Worm (Caenorhabditis elegans) whole organism, L2 larva: Measurements from ENCODE around the gene cwp-1.

Experiments
- C34F6.9 ChIP-seq: fragments of 150-350 bp; optimal IDR thresholded peaks from 2 replicates; lab custom pipeline; 2014; ENCODE audit warnings: missing biosample characterization, missing genetic modification characterization
- F13H6.1 ChIP-seq: sonication (generic microtip); optimal IDR thresholded peaks from 2 replicates; lab custom pipeline; 2016; ENCODE audit warnings: missing genetic modification characterization, missing compliant biosample characterization
- R02D3.7 ChIP-seq: fragments of 150-350 bp; optimal IDR thresholded peaks from 2 replicates; lab custom pipeline; 2014; ENCODE audit warnings: missing biosample characterization, missing genetic modification characterization
- Y55F3AM.14 ChIP-seq: fragments of 200-800 bp; sonication (Bioruptor generic); optimal IDR thresholded peaks from 2 replicates; lab custom pipeline; 2018; ENCODE audit warnings: mild to moderate bottlenecking, missing genetic modification characterization, missing compliant biosample characterization
- ZK546.5 ChIP-seq: sonication (generic microtip); optimal IDR thresholded peaks from 2 replicates; lab custom pipeline; 2017; ENCODE audit warnings: missing biosample characterization, missing genetic modification characterization
- aly-2 ChIP-seq: fragments of 150-350 bp; optimal IDR thresholded peaks from 2 replicates; lab custom pipeline; 2014; ENCODE audit warnings: missing biosample characterization, missing genetic modification characterization
- blmp-1 ChIP-seq: sonication (generic microtip); optimal IDR thresholded peaks from 2 replicates; lab custom pipeline; 2017; ENCODE audit warnings: missing genetic modification characterization, mild to moderate bottlenecking, missing compliant biosample characterization, antibody characterized with exemption, moderate library complexity; ENCODE audit not compliant: insufficient read depth
- ceh-16 ChIP-seq: fragments of 150-350 bp; optimal IDR thresholded peaks from 2 replicates; lab custom pipeline; 2014; ENCODE audit warnings: missing biosample characterization, missing genetic modification characterization
- ceh-82 ChIP-seq: fragments of 150-350 bp; optimal IDR thresholded peaks from 2 replicates; lab custom pipeline; 2014; ENCODE audit warnings: missing biosample characterization, missing genetic modification characterization
- crh-2 ChIP-seq: sonication (generic microtip); optimal IDR thresholded peaks from 2 replicates; lab custom pipeline; 2017; ENCODE audit warnings: missing biosample characterization, missing genetic modification characterization
- dmd-4 ChIP-seq: sonication (generic microtip); optimal IDR thresholded peaks from 2 replicates; lab custom pipeline; 2017; ENCODE audit warnings: missing biosample characterization, missing genetic modification characterization
- egl-27 ChIP-seq: sonication (generic microtip); optimal IDR thresholded peaks from 3 replicates; lab custom pipeline; 2017; ENCODE audit warnings: missing biosample characterization, missing genetic modification reagents, missing genetic modification characterization
- elt-1 ChIP-seq: fragments of 150-350 bp; optimal IDR thresholded peaks from 2 replicates; lab custom pipeline; 2014; ENCODE audit warnings: missing biosample characterization, missing genetic modification characterization
- fos-1 ChIP-seq: fragments of 150-350 bp; optimal IDR thresholded peaks from 2 replicates; lab custom pipeline; 2014; ENCODE audit warnings: missing biosample characterization, missing genetic modification characterization
- gmeb-1 ChIP-seq: fragments of 150-350 bp; optimal IDR thresholded peaks from 2 replicates; lab custom pipeline; 2014; ENCODE audit warnings: missing biosample characterization, missing genetic modification characterization
- lin-11 ChIP-seq: fragments of 150-350 bp; sonication (generic microtip); optimal IDR thresholded peaks from 2 replicates; lab custom pipeline; 2014; ENCODE audit warnings: missing biosample characterization, missing genetic modification characterization, inconsistent platforms, mixed read lengths
- lin-13 ChIP-seq: fragments of 150-350 bp; optimal IDR thresholded peaks from 2 replicates; lab custom pipeline; 2014; ENCODE audit warnings: missing biosample characterization, missing genetic modification reagents, missing genetic modification characterization
- mab-5 ChIP-seq: fragments of 150-350 bp; optimal IDR thresholded peaks from 2 replicates; lab custom pipeline; 2014; ENCODE audit warnings: missing biosample characterization, missing genetic modification characterization
- nhr-11 ChIP-seq: fragments of 150-350 bp; optimal IDR thresholded peaks from 2 replicates; lab custom pipeline; 2014; ENCODE audit warnings: missing biosample characterization, missing genetic modification characterization
- nhr-12 ChIP-seq: fragments of 150-350 bp; optimal IDR thresholded peaks from 2 replicates; lab custom pipeline; 2014; ENCODE audit warnings: missing biosample characterization, missing genetic modification characterization
- nhr-129 ChIP-seq: fragments of 150-350 bp; optimal IDR thresholded peaks from 2 replicates; lab custom pipeline; 2014; ENCODE audit warnings: missing biosample characterization, missing genetic modification characterization
- nhr-21 ChIP-seq: fragments of 150-350 bp; optimal IDR thresholded peaks from 2 replicates; lab custom pipeline; 2014; ENCODE audit warnings: missing biosample characterization, missing genetic modification characterization
- nhr-23 ChIP-seq: fragments of 150-350 bp; optimal IDR thresholded peaks from 2 replicates; lab custom pipeline; 2014; ENCODE audit warnings: missing biosample characterization, missing genetic modification reagents, missing genetic modification characterization
- nhr-237 ChIP-seq: fragments of 150-350 bp; optimal IDR thresholded peaks from 2 replicates; lab custom pipeline; 2014; ENCODE audit warnings: missing biosample characterization, missing genetic modification characterization
- nhr-6 ChIP-seq: fragments of 150-350 bp; optimal IDR thresholded peaks from 2 replicates; lab custom pipeline; 2014; ENCODE audit warnings: missing biosample characterization, missing genetic modification characterization
- nhr-77 ChIP-seq: fragments of 150-350 bp; optimal IDR thresholded peaks from 2 replicates; lab custom pipeline; 2014; ENCODE audit warnings: missing biosample characterization, missing genetic modification characterization
- peb-1 ChIP-seq: fragments of 150-350 bp; optimal IDR thresholded peaks from 2 replicates; lab custom pipeline; 2014; ENCODE audit warnings: missing biosample characterization, missing genetic modification characterization
- skn-1 ChIP-seq: sonication (generic microtip); optimal IDR thresholded peaks from 2 replicates; lab custom pipeline; 2017; ENCODE audit warnings: missing biosample characterization, missing genetic modification characterization
- sma-3 ChIP-seq: sonication (generic microtip); optimal IDR thresholded peaks from 2 replicates; lab custom pipeline; 2016; ENCODE audit warnings: missing genetic modification reagents, missing genetic modification characterization, missing compliant biosample characterization
- snpc-4 ChIP-seq: fragments of 150-350 bp; optimal IDR thresholded peaks from 2 replicates; lab custom pipeline; 2014; ENCODE audit warnings: missing biosample characterization, missing genetic modification characterization
- unc-55 ChIP-seq: fragments of 150-350 bp; sonication (generic microtip); optimal IDR thresholded peaks from 3 replicates; lab custom pipeline; 2014; ENCODE audit warnings: missing biosample characterization, missing genetic modification reagents, missing genetic modification characterization
- unc-62 ChIP-seq: fragments of 150-350 bp; optimal IDR thresholded peaks from 2 replicates; lab custom pipeline; 2014; ENCODE audit warnings: missing biosample characterization, missing genetic modification reagents, missing genetic modification characterization
- zag-1 ChIP-seq: fragments of 150-350 bp; optimal IDR thresholded peaks from 2 replicates; lab custom pipeline; 2014; ENCODE audit warnings: missing biosample characterization, missing genetic modification characterization
- ztf-1 ChIP-seq: fragments of 200-800 bp; sonication (Bioruptor generic); conservative IDR thresholded peaks from 2 replicates; pipeline ENCODE4 v1.3.6; 2022; ENCODE audit warnings: missing genetic modification characterization, missing compliant biosample characterization
- ztf-4 ChIP-seq: fragments of 150-350 bp; optimal IDR thresholded peaks from 2 replicates; lab custom pipeline; 2014; ENCODE audit warnings: missing biosample characterization, missing genetic modification characterization

The cwp-1 gene

ce11 chrV:4810653-4811052 is 30.4 kb downstream of the cwp-1 start (continued):
- TF ChIP-seq ZK546.5, result no peak
- TF ChIP-seq skn-1, result no peak
- peak; percentile 49 for TF ChIP-seq F13H6.1 (tag; lab: Kevin White, UChicago)
- TF ChIP-seq mab-5 (tag; lab: Kevin White, UChicago), result no peak
- peak; percentile 67 for TF ChIP-seq nhr-129 (tag; lab: Kevin White, UChicago)
- TF ChIP-seq nhr-237 (tag; lab: Kevin White, UChicago), result no peak
- no peak for TF ChIP-seq unc-62 (GFP tag; lab: Kevin White, UChicago)

- TF ChIP-seq blmp-1 (tag; lab: Kevin White, UChicago) (peak; percentile 1), ztf-4 (tag; lab: Kevin White, UChicago) (peak; percentile 22), ceh-82 (tag; lab: Kevin White, UChicago) (no peak)
Measured at ce11 chrV:4806859-4807258, 34.2 kb downstream of the cwp-1 start.

- TF ChIP-seq lin-11 (tag; lab: Kevin White, UChicago) (no peak), skn-1 (no peak), nhr-237 (tag; lab: Kevin White, UChicago) (no peak), blmp-1 (tag; lab: Kevin White, UChicago) (no peak), unc-55 (GFP tag; lab: Kevin White, UChicago) (no peak), peb-1 (no peak), snpc-4 (tag; lab: Kevin White, UChicago) (no peak), elt-1 (tag; lab: Kevin White, UChicago) (no peak), egl-27 (no peak), mab-5 (tag; lab: Kevin White, UChicago) (no peak), zag-1 (no peak), nhr-77 (tag; lab: Kevin White, UChicago) (no peak), ztf-1 (GFP tag; lab: Robert Waterston, UW) (no peak), ceh-82 (tag; lab: Kevin White, UChicago) (no peak), C34F6.9 (tag; lab: Kevin White, UChicago) (no peak), sma-3 (GFP tag; lab: Kevin White, UChicago) (no peak)
- TF ChIP-seq, all 48 proteins: peak for 0
Measured at ce11 chrV:4805847-4806246, 35.2 kb downstream of the cwp-1 start, which contains the start of gene R02F11.3. Gene R02F11.3 (minus strand): TSS chrV:4805947.

- TF ChIP-seq aly-2 (tag; lab: Kevin White, UChicago), result no peak
- TF ChIP-seq R02D3.7 (tag; lab: Kevin White, UChicago), result no peak
- TF ChIP-seq fos-1 (tag; lab: Kevin White, UChicago), result no peak
- no peak for TF ChIP-seq ztf-4 (tag; lab: Kevin White, UChicago)
- no peak for TF ChIP-seq gmeb-1 (tag; lab: Kevin White, UChicago)
- no peak for TF ChIP-seq elt-1 (tag; lab: Kevin White, UChicago)
- no peak for TF ChIP-seq nhr-11 (tag; lab: Kevin White, UChicago)
- TF ChIP-seq unc-55 (GFP tag; lab: Kevin White, UChicago), result no peak
- no peak for TF ChIP-seq peb-1
- TF ChIP-seq blmp-1 (tag; lab: Kevin White, UChicago), result no peak
- TF ChIP-seq Y55F3AM.14 (GFP tag; lab: Kevin White, UChicago), result no peak
- no peak for TF ChIP-seq snpc-4 (tag; lab: Kevin White, UChicago)
- TF ChIP-seq mab-5 (tag; lab: Kevin White, UChicago), result no peak
- no peak for TF ChIP-seq nhr-12 (tag; lab: Kevin White, UChicago)
- TF ChIP-seq ztf-1 (GFP tag; lab: Robert Waterston, UW), result no peak
- TF ChIP-seq skn-1, result no peak
Measured at ce11 chrV:4801943-4802342, 39.1 kb downstream of the cwp-1 start.

ce11 chrV:4800794-4801193 is 40.3 kb downstream of the cwp-1 start, which contains the start of gene R02F11.1:
Gene R02F11.1 (plus strand): TSS chrV:4801094.
- TF ChIP-seq elt-1 (tag; lab: Kevin White, UChicago), result no peak
- no peak for TF ChIP-seq nhr-21 (tag; lab: Kevin White, UChicago)
- TF ChIP-seq lin-13 (GFP tag; lab: Kevin White, UChicago), result no peak
- TF ChIP-seq egl-27, result no peak
- TF ChIP-seq Y55F3AM.14 (GFP tag; lab: Kevin White, UChicago), result no peak
- TF ChIP-seq nhr-12 (tag; lab: Kevin White, UChicago), result no peak
- TF ChIP-seq zag-1, result no peak
- no peak for TF ChIP-seq fos-1 (tag; lab: Kevin White, UChicago)
- no peak for TF ChIP-seq nhr-23 (tag; lab: Kevin White, UChicago)
- no peak for TF ChIP-seq aly-2 (tag; lab: Kevin White, UChicago)
- TF ChIP-seq ztf-4 (tag; lab: Kevin White, UChicago), result no peak
- no peak for TF ChIP-seq dmd-4
- TF ChIP-seq nhr-6 (tag; lab: Kevin White, UChicago), result no peak
- TF ChIP-seq ceh-16 (tag; lab: Kevin White, UChicago), result no peak
- no peak for TF ChIP-seq ZK546.5
- no peak for TF ChIP-seq unc-55 (GFP tag; lab: Kevin White, UChicago)
- no peak for TF ChIP-seq crh-2 (tag; lab: Kevin White, UChicago)
- TF ChIP-seq nhr-129 (tag; lab: Kevin White, UChicago), result no peak
